Fruit fly (Drosophila melanogaster): ENCODE measurements around the gene CG12237.
A peak's percentile ranks its signal among the peaks of the same experiment; 100 is the strongest.

Gene CG12237

DNA sequence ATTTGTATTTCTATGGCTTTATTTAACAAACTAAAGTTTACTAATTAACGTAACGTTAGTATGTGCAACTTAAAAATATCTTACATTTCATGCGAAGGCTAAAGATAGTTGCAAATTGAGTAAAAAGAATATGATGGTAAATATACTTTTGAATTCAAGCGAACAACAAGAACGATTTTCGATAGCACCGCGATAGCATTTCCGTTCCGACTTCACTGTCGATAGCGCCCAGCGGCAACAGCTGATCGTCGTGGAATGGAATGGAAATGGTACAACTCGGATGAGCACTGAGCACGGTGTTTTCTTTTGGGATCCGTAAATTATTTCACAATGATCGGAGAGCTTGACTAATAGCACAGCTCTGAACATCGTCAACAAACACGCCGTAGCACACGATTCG, 29.2 kb downstream of the CG12237 start:
- TF ChIP-seq Xrp1 (GFP tag; IDR thresholded peaks at IDR 0.05) (no peak), zf30C (GFP tag; optimal IDR thresholded peaks at IDR 0.05) (no peak), org-1 (GFP tag; optimal IDR thresholded peaks at IDR 0.05) (peak; percentile 29), Xbp1 (GFP tag; optimal IDR thresholded peaks at IDR 0.05) (peak; percentile 5), tx (GFP tag; optimal IDR thresholded peaks at IDR 0.05) (no peak), CG11696 (GFP tag; IDR thresholded peaks at IDR 0.05) (no peak), stwl (tag; optimal IDR thresholded peaks at IDR 0.05) (peak; percentile 76), CG8765 (GFP tag; IDR thresholded peaks at IDR 0.05) (no peak), CG34224 (GFP tag; IDR thresholded peaks at IDR 0.05; ENCODE audit: partially characterized antibody) (peak; percentile 55; the same call in 2 of the 3 replicates), chn (GFP tag; optimal IDR thresholded peaks at IDR 0.05) (no peak), CG7745 (tag; optimal IDR thresholded peaks at IDR 0.05) (no peak), CG14050 (GFP tag; IDR thresholded peaks at IDR 0.05) (no peak), sens (GFP tag) (peak; percentile 92), CG8388 (GFP tag; optimal IDR thresholded peaks at IDR 0.05) (peak; percentile 34), gsb (GFP tag; IDR thresholded peaks at IDR 0.05) (0 out of 2 replicates have a peak, but pooled peaks have one; percentile 9), Ets65A (GFP tag) (no peak), Hr78 (GFP tag; optimal IDR thresholded peaks at IDR 0.05) (no peak), CG13624 (GFP tag; optimal IDR thresholded peaks at IDR 0.05) (peak; percentile 35), fd3F (GFP tag; optimal IDR thresholded peaks at IDR 0.05) (no peak), CG15514 (GFP tag; optimal IDR thresholded peaks at IDR 0.05) (peak; percentile 81), gfzf (GFP tag; optimal IDR thresholded peaks at IDR 0.05) (no peak), CG14667 (GFP tag; IDR thresholded peaks at IDR 0.05) (no peak), Fer3 (tag; optimal IDR thresholded peaks at IDR 0.05) (peak; percentile 68), Awh (GFP tag; IDR thresholded peaks at IDR 0.05) (peak; percentile 30; the same call in 1 of the 2 replicates), ac (GFP tag; optimal IDR thresholded peaks at IDR 0.05) (no peak), CG10959 (GFP tag; IDR thresholded peaks at IDR 0.05) (no peak), crc (GFP tag; optimal IDR thresholded peaks at IDR 0.05) (no peak), Dip3 (GFP tag; optimal IDR thresholded peaks at IDR 0.05) (no peak), CG17385 (GFP tag; optimal IDR thresholded peaks at IDR 0.05) (peak; percentile 73), CG8359 (GFP tag; optimal IDR thresholded peaks at IDR 0.05; ENCODE audit: borderline replicate concordance) (no peak), MESR4 (GFP tag; optimal IDR thresholded peaks at IDR 0.05) (peak; percentile 44), CG3163 (GFP tag; optimal IDR thresholded peaks at IDR 0.05) (no peak), CG14710 (tag; optimal IDR thresholded peaks at IDR 0.05) (peak; percentile 57), phol (tag; optimal IDR thresholded peaks at IDR 0.05) (peak; percentile 31), z (GFP tag; IDR thresholded peaks at IDR 0.05) (no peak), ssp (GFP tag; IDR thresholded peaks at IDR 0.05) (no peak), pita (GFP tag; optimal IDR thresholded peaks at IDR 0.05) (no peak), kay (GFP tag; optimal IDR thresholded peaks at IDR 0.05) (no peak), CG13894 (tag; optimal IDR thresholded peaks at IDR 0.05) (no peak), CG12071 (GFP tag; optimal IDR thresholded peaks at IDR 0.05) (peak; percentile 82), amos (GFP tag; IDR thresholded peaks at IDR 0.05; ENCODE audit: partially characterized antibody) (peak; percentile 34; the same call in 1 of the 2 replicates), fu2 (GFP tag; optimal IDR thresholded peaks at IDR 0.05) (no peak), Dbx (GFP tag; IDR thresholded peaks at IDR 0.05) (no peak), CG17612 (GFP tag; IDR thresholded peaks at IDR 0.05) (no peak), Asciz (GFP tag; optimal IDR thresholded peaks at IDR 0.05) (no peak), hbn (GFP tag; IDR thresholded peaks at IDR 0.05; ENCODE audit: partially characterized antibody) (no peak), CG1832 (GFP tag; optimal IDR thresholded peaks at IDR 0.05) (no peak), klu (GFP tag; IDR thresholded peaks at IDR 0.05) (no peak), CoRest (tag; optimal IDR thresholded peaks at IDR 0.05) (peak; percentile 22), da (GFP tag; optimal IDR thresholded peaks at IDR 0.05) (no peak), dimm (GFP tag; IDR thresholded peaks at IDR 0.05) (no peak)

All from whole organism, embryonic.